Fruit fly (Drosophila melanogaster) whole organism, embryonic: Measurements from ENCODE around the gene eIF1.

Experiments
- Atf6 ChIP-seq: fragments of 200-800 bp; sonication (Bioruptor generic); IDR thresholded peaks from 2 replicates; pipeline ENCODE4 v1.3.6; 2022; ENCODE audit warnings: missing biosample characterization, missing genetic modification characterization
- BEAF-32 ChIP-seq: fragments of 200-800 bp; sonication (Bioruptor generic); optimal IDR thresholded peaks from 3 replicates; lab custom pipeline; 2017; ENCODE audit warnings: missing biosample characterization, missing genetic modification characterization, mild to moderate bottlenecking, moderate library complexity, missing genetic modification reagents
- CG11093 ChIP-seq: fragments of 200-800 bp; sonication (Bioruptor generic); IDR thresholded peaks from 3 replicates; pipeline ENCODE4 v1.3.6; 2022; ENCODE audit warnings: missing biosample characterization, missing genetic modification characterization
- CG11398 ChIP-seq: fragments of 200-800 bp; sonication (Bioruptor generic); optimal IDR thresholded peaks from 2 replicates; lab custom pipeline; 2016; ENCODE audit warnings: missing biosample characterization, missing genetic modification characterization
- CG12236 ChIP-seq: fragments of 200-800 bp; sonication (Bioruptor generic); optimal IDR thresholded peaks from 2 replicates; lab custom pipeline; 2016; ENCODE audit warnings: missing biosample characterization, missing genetic modification characterization
- CG12391 ChIP-seq: fragments of 200-800 bp; sonication (Bioruptor generic); optimal IDR thresholded peaks from 3 replicates; lab custom pipeline; 2018; ENCODE audit warnings: missing biosample characterization, mild to moderate bottlenecking, missing genetic modification characterization, moderate library complexity
- CG12942 ChIP-seq: fragments of 200-800 bp; sonication (Bioruptor generic); optimal IDR thresholded peaks from 3 replicates; lab custom pipeline; 2016; ENCODE audit warnings: missing biosample characterization, missing genetic modification characterization
- CG13894 ChIP-seq: fragments of 200-800 bp; sonication (Bioruptor generic); optimal IDR thresholded peaks from 3 replicates; lab custom pipeline; 2018; ENCODE audit warnings: missing biosample characterization, mild to moderate bottlenecking, missing genetic modification characterization, moderate library complexity
- CG16779 ChIP-seq: fragments of 200-800 bp; sonication (Bioruptor generic); IDR thresholded peaks from 2 replicates; pipeline ENCODE4 v1.3.6; 2022; ENCODE audit warnings: missing biosample characterization, missing genetic modification characterization
- CG17802 ChIP-seq: fragments of 200-800 bp; sonication (Bioruptor generic); optimal IDR thresholded peaks from 2 replicates; lab custom pipeline; 2018; ENCODE audit warnings: missing biosample characterization, mild to moderate bottlenecking, missing genetic modification characterization, moderate library complexity
- CG17829 ChIP-seq: fragments of 200-800 bp; optimal IDR thresholded peaks from 2 replicates; lab custom pipeline; 2019; ENCODE audit warnings: missing biosample characterization, mild to moderate bottlenecking, missing genetic modification characterization, moderate library complexity
- CG17912 ChIP-seq: fragments of 200-800 bp; sonication (Bioruptor generic); optimal IDR thresholded peaks from 2 replicates; lab custom pipeline; 2018; ENCODE audit warnings: missing biosample characterization, mild to moderate bottlenecking, missing genetic modification characterization
- CG18476 ChIP-seq: fragments of 200-800 bp; sonication (Bioruptor generic); optimal IDR thresholded peaks from 2 replicates; lab custom pipeline; 2016; ENCODE audit warnings: missing biosample characterization, mild to moderate bottlenecking, missing genetic modification characterization
- CG2129 ChIP-seq: fragments of 200-800 bp; sonication (Bioruptor generic); IDR thresholded peaks from 2 replicates; pipeline ENCODE4 v1.3.6; 2022; ENCODE audit warnings: missing biosample characterization, missing genetic modification characterization; ENCODE audit not compliant: partially characterized antibody
- CG2199 ChIP-seq: fragments of 200-800 bp; sonication (Bioruptor generic); IDR thresholded peaks from 3 replicates; pipeline ENCODE4 v1.3.6; 2022; ENCODE audit warnings: missing biosample characterization, missing genetic modification characterization
- CG2678 ChIP-seq: fragments of 200-800 bp; sonication (Bioruptor generic); optimal IDR thresholded peaks from 3 replicates; lab custom pipeline; 2019; ENCODE audit warnings: missing biosample characterization, mild to moderate bottlenecking, missing genetic modification characterization, moderate library complexity
- CG2712 ChIP-seq: fragments of 200-800 bp; optimal IDR thresholded peaks from 3 replicates; lab custom pipeline; 2019; ENCODE audit warnings: missing biosample characterization, mild to moderate bottlenecking, missing genetic modification characterization, moderate library complexity
- CG3407 ChIP-seq: fragments of 200-800 bp; sonication (Bioruptor generic); optimal IDR thresholded peaks from 2 replicates; lab custom pipeline; 2018; ENCODE audit warnings: missing biosample characterization, mild to moderate bottlenecking, missing genetic modification characterization
- CG4404 ChIP-seq: fragments of 200-800 bp; sonication (Bioruptor generic); IDR thresholded peaks from 2 replicates; pipeline ENCODE4 v1.3.6; 2022; ENCODE audit warnings: missing biosample characterization, missing genetic modification characterization
- CG8478 ChIP-seq: fragments of >200 bp; optimal IDR thresholded peaks from 2 replicates; lab custom pipeline; 2018
- Dip2 ChIP-seq: fragments of 200-800 bp; sonication (Bioruptor generic); IDR thresholded peaks from 2 replicates; pipeline ENCODE4 v1.3.6; 2022; ENCODE audit warnings: missing biosample characterization, missing genetic modification characterization
- Ets65A ChIP-seq: fragments of 200-800 bp; sonication (Bioruptor generic); peaks from one replicate; lab custom pipeline; 2016; ENCODE audit warnings: missing biosample characterization, missing genetic modification characterization
- H15 ChIP-seq: fragments of 200-800 bp; sonication (Bioruptor generic); IDR thresholded peaks from 3 replicates; pipeline ENCODE4 v1.3.6; 2022; ENCODE audit warnings: missing biosample characterization, missing genetic modification characterization
- Hr39 ChIP-seq: fragments of >200 bp; optimal IDR thresholded peaks from 2 replicates; lab custom pipeline; 2017
- Jarid2 ChIP-seq: fragments of 200-800 bp; sonication (Bioruptor generic); optimal IDR thresholded peaks from 3 replicates; lab custom pipeline; 2017; ENCODE audit warnings: mild to moderate bottlenecking, missing biosample characterization, missing genetic modification reagents, missing genetic modification characterization
- Nf-YA ChIP-seq: fragments of 200-800 bp; sonication (Bioruptor generic); IDR thresholded peaks from 2 replicates; pipeline ENCODE4 v1.3.6; 2022; ENCODE audit warnings: missing biosample characterization, missing genetic modification characterization
- Sox102F ChIP-seq: fragments of 200-800 bp; sonication (Bioruptor generic); optimal IDR thresholded peaks from 2 replicates; lab custom pipeline; 2018; ENCODE audit warnings: missing biosample characterization, mild to moderate bottlenecking, missing genetic modification characterization, moderate library complexity
- Sry-δ ChIP-seq: fragments of 200-800 bp; sonication (Bioruptor generic); optimal IDR thresholded peaks from 2 replicates; lab custom pipeline; 2016; ENCODE audit warnings: missing biosample characterization, missing genetic modification characterization
- Usf ChIP-seq: fragments of 200-800 bp; sonication (Bioruptor generic); optimal IDR thresholded peaks from 2 replicates; lab custom pipeline; 2017; ENCODE audit warnings: missing genotype, missing biosample characterization, missing genetic modification characterization
- ase ChIP-seq: fragments of 200-800 bp; sonication (Bioruptor generic); IDR thresholded peaks from 3 replicates; pipeline ENCODE4 v1.3.6; 2022; ENCODE audit warnings: missing biosample characterization, missing genetic modification characterization
- ato ChIP-seq: fragments of 200-800 bp; sonication (Bioruptor generic); IDR thresholded peaks from 2 replicates; pipeline ENCODE4 v1.3.6; 2022; ENCODE audit warnings: missing biosample characterization, missing genetic modification characterization; ENCODE audit not compliant: partially characterized antibody
- cato ChIP-seq: fragments of 200-800 bp; sonication (Bioruptor generic); optimal IDR thresholded peaks from 2 replicates; lab custom pipeline; 2016; ENCODE audit warnings: missing biosample characterization, missing genetic modification characterization, borderline replicate concordance
- dan ChIP-seq: fragments of 200-800 bp; sonication (Bioruptor generic); IDR thresholded peaks from 2 replicates; pipeline ENCODE4 v1.3.6; 2022; ENCODE audit warnings: missing biosample characterization, missing genetic modification characterization
- fd96Cb ChIP-seq: fragments of 200-800 bp; sonication (Bioruptor generic); optimal IDR thresholded peaks from 2 replicates; lab custom pipeline; 2018; ENCODE audit warnings: missing biosample characterization, mild to moderate bottlenecking, missing genetic modification characterization, moderate library complexity
- fu2 ChIP-seq: fragments of 200-800 bp; sonication (Bioruptor generic); optimal IDR thresholded peaks from 2 replicates; lab custom pipeline; 2016; ENCODE audit warnings: missing biosample characterization, missing genetic modification characterization
- hb ChIP-seq: fragments of 200-800 bp; sonication (Bioruptor generic); IDR thresholded peaks from 3 replicates; pipeline ENCODE4 v1.3.6; 2022; ENCODE audit warnings: missing biosample characterization, missing genetic modification characterization; ENCODE audit not compliant: partially characterized antibody
- kah ChIP-seq: fragments of 200-800 bp; sonication (Bioruptor generic); optimal IDR thresholded peaks from 2 replicates; lab custom pipeline; 2018; ENCODE audit warnings: missing biosample characterization, mild to moderate bottlenecking, missing genetic modification characterization
- lbe ChIP-seq: fragments of 200-800 bp; sonication (Bioruptor generic); optimal IDR thresholded peaks from 2 replicates; lab custom pipeline; 2016; ENCODE audit warnings: missing biosample characterization, mild to moderate bottlenecking, missing genetic modification characterization
- lilli ChIP-seq: fragments of 200-800 bp; sonication (Bioruptor generic); optimal IDR thresholded peaks from 3 replicates; lab custom pipeline; 2016; ENCODE audit warnings: missing biosample characterization, missing genetic modification characterization
- lov ChIP-seq, 2 experiments: fragments of 200-800 bp in 1 of 2; fragments of >200 bp in 1 of 2; sonication (Bioruptor generic) in 1 of 2; IDR thresholded peaks in 1 of 2; optimal IDR thresholded peaks in 1 of 2; 2 replicates in 1 of 2; 3 replicates in 1 of 2; pipeline versions ENCODE4 v1.3.6 to Lab custom; 2017 to 2022; ENCODE audit warnings: missing biosample characterization in 1 of 2, missing genetic modification characterization in 1 of 2
- mirr ChIP-seq: fragments of 200-800 bp; sonication (Bioruptor generic); optimal IDR thresholded peaks from 3 replicates; lab custom pipeline; 2018; ENCODE audit warnings: missing biosample characterization, mild to moderate bottlenecking, missing genetic modification characterization
- pan ChIP-seq, 4 experiments: fragments of >200 bp in 3 of 4; fragments of 200-800 bp in 1 of 4; sonication (Bioruptor generic) in 1 of 4; optimal IDR thresholded peaks in 3 of 4; IDR thresholded peaks in 1 of 4; 2 replicates each; pipeline versions ENCODE4 v1.3.6 to Lab custom; 2017 to 2022; ENCODE audit warnings: missing biosample characterization in 2 of 4, missing genetic modification characterization in 2 of 4, mixed read lengths in 1 of 4
- pita ChIP-seq: fragments of 200-800 bp; sonication (Bioruptor generic); optimal IDR thresholded peaks from 2 replicates; lab custom pipeline; 2017; ENCODE audit warnings: missing biosample characterization, mild to moderate bottlenecking, missing genetic modification characterization
- prd ChIP-seq, 3 experiments: fragments of >200 bp in 2 of 3; fragments of 200-800 bp in 1 of 3; sonication (Bioruptor generic) in 1 of 3; optimal IDR thresholded peaks in 2 of 3; IDR thresholded peaks in 1 of 3; 2 replicates in 2 of 3; 3 replicates in 1 of 3; pipeline versions ENCODE4 v1.3.6 to Lab custom; 2017 to 2022; ENCODE audit warnings: missing biosample characterization in 1 of 3, missing genetic modification characterization in 1 of 3
- ro ChIP-seq: fragments of 200-800 bp; sonication (Bioruptor generic); IDR thresholded peaks from 2 replicates; pipeline ENCODE4 v1.3.6; 2022; ENCODE audit warnings: missing biosample characterization, missing genetic modification characterization
- salm ChIP-seq: fragments of 200-800 bp; sonication (Bioruptor generic); optimal IDR thresholded peaks from 2 replicates; lab custom pipeline; 2018; ENCODE audit warnings: missing biosample characterization, mild to moderate bottlenecking, missing genetic modification characterization
- sens ChIP-seq: fragments of 200-800 bp; sonication (Bioruptor generic); peaks from one replicate; lab custom pipeline; 2016; ENCODE audit warnings: missing biosample characterization, missing genetic modification characterization
- stc ChIP-seq: fragments of 200-800 bp; sonication (Bioruptor generic); IDR thresholded peaks from 2 replicates; pipeline ENCODE4 v1.3.6; 2022; ENCODE audit warnings: missing biosample characterization, missing genetic modification characterization
- tll ChIP-seq, 2 experiments: fragments of 200-800 bp in 1 of 2; fragments of >200 bp in 1 of 2; sonication (Bioruptor generic) in 1 of 2; optimal IDR thresholded peaks; 2 replicates each; lab custom pipeline; 2017 to 2019; ENCODE audit warnings: missing biosample characterization in 2 of 2, missing genetic modification characterization in 2 of 2, mild to moderate bottlenecking in 1 of 2, moderate library complexity in 1 of 2
- vvl ChIP-seq: fragments of 200-800 bp; sonication (Bioruptor generic); IDR thresholded peaks from 2 replicates; pipeline ENCODE4 v1.3.6; 2022; ENCODE audit warnings: missing biosample characterization, missing genetic modification characterization

eIF1 gene

dm6 chr3L:3179474-3179873 lies 43.7 kb upstream of the eIF1 start (continued):
- peak; percentile 66 for TF ChIP-seq CG3407 (GFP tag; lab: Kevin White, UChicago)
- peak; percentile 88 for TF ChIP-seq lbe (GFP tag; lab: Kevin White, UChicago)
- peak; percentile 97 for TF ChIP-seq sens (GFP tag; lab: Kevin White, UChicago)
- TF ChIP-seq ase = peak; percentile 82
- TF ChIP-seq salm (tag; lab: Kevin White, UChicago) = no peak
- no peak for TF ChIP-seq CG8478 (lab: Kevin White, UChicago)
- peak; percentile 53 for TF ChIP-seq mirr
- peak; percentile 61 for TF ChIP-seq CG13894 (tag; lab: Kevin White, UChicago)
- TF ChIP-seq CG2199 = peak; percentile 77; the same call in 1 of the 3 replicates
- TF ChIP-seq kah (GFP tag; lab: Kevin White, UChicago) = peak; percentile 80
- TF ChIP-seq CG2678 (tag; lab: Kevin White, UChicago) = peak; percentile 93
- TF ChIP-seq CG11093 (GFP tag; lab: Robert Waterston, UW) = peak; percentile 86
- peak; percentile 88 for TF ChIP-seq lilli
- peak; percentile 68 for TF ChIP-seq CG17802 (tag; lab: Kevin White, UChicago)
- no peak for TF ChIP-seq ato (GFP tag; lab: Robert Waterston, UW)
- TF ChIP-seq dan (GFP tag; lab: Robert Waterston, UW) = peak; percentile 65
- TF ChIP-seq tll (GFP tag; optimal IDR thresholded peaks at IDR 0.05; lab: Kevin White, UChicago) = no peak
- TF ChIP-seq BEAF-32 (GFP tag; lab: Kevin White, UChicago) = no peak
- TF ChIP-seq Nf-YA (GFP tag; lab: Robert Waterston, UW) = peak; percentile 72
- peak; percentile 85 for TF ChIP-seq stc
- TF ChIP-seq Sry-δ (GFP tag; lab: Kevin White, UChicago) = no peak
- TF ChIP-seq Ets65A (GFP tag; lab: Kevin White, UChicago) = peak; percentile 86
- TF ChIP-seq CG12236 = peak; percentile 57
- peak; percentile 45 for TF ChIP-seq cato (GFP tag; lab: Kevin White, UChicago)
- peak; percentile 87 for TF ChIP-seq CG12391 (tag; lab: Kevin White, UChicago)
- TF ChIP-seq Jarid2 (GFP tag; lab: Kevin White, UChicago) = peak; percentile 56
- peak; percentile 82 for TF ChIP-seq CG18476 (GFP tag; lab: Kevin White, UChicago)
- peak; percentile 90 for TF ChIP-seq Atf6
- peak; percentile 89 for TF ChIP-seq H15 (GFP tag; lab: Robert Waterston, UW)
- TF ChIP-seq Sox102F (GFP tag; lab: Kevin White, UChicago) = peak; percentile 86
- TF ChIP-seq CG17912 = no peak
- no peak for TF ChIP-seq pan (optimal IDR thresholded peaks at IDR 0.05; lab: Kevin White, UChicago)
- TF ChIP-seq pan (GFP tag; optimal IDR thresholded peaks at IDR 0.05 in 1 of 2, IDR thresholded peaks at IDR 0.05 in 1 of 2) = peak in 1 of 2 experiments; percentile 92
- TF ChIP-seq ro (GFP tag; lab: Robert Waterston, UW) = peak; percentile 72; the same call in 1 of the 2 replicates
- TF ChIP-seq fd96Cb (tag; lab: Kevin White, UChicago) = peak; percentile 87
- peak; percentile 94 for TF ChIP-seq vvl (GFP tag; lab: Robert Waterston, UW)
- TF ChIP-seq lov (optimal IDR thresholded peaks at IDR 0.05; lab: Kevin White, UChicago) = no peak
- TF ChIP-seq lov (GFP tag; IDR thresholded peaks at IDR 0.05; lab: Robert Waterston, UW) = peak; percentile 79; the same call in 1 of the 3 replicates
- TF ChIP-seq CG12942 (GFP tag; lab: Kevin White, UChicago) = peak; percentile 61
- peak; percentile 90 for TF ChIP-seq CG16779 (GFP tag; lab: Robert Waterston, UW)
- TF ChIP-seq hb (GFP tag; lab: Robert Waterston, UW) = no peak
- TF ChIP-seq Usf (GFP tag; lab: Kevin White, UChicago) = peak; percentile 45
- TF ChIP-seq fu2 (GFP tag; lab: Kevin White, UChicago) = peak; percentile 43
- TF ChIP-seq CG17829 (tag; lab: Kevin White, UChicago) = peak; percentile 89
- TF ChIP-seq CG11398 (GFP tag; lab: Kevin White, UChicago) = peak; percentile 24
- no peak for TF ChIP-seq Dip2
- TF ChIP-seq CG4404 (GFP tag; lab: Robert Waterston, UW) = peak; percentile 74
- no peak for TF ChIP-seq pita (GFP tag; lab: Kevin White, UChicago)
- TF ChIP-seq CG2712 (tag; lab: Kevin White, UChicago) = peak; percentile 92
- TF ChIP-seq Hr39 (lab: Kevin White, UChicago) = no peak
- TF ChIP-seq prd (optimal IDR thresholded peaks at IDR 0.05; lab: Kevin White, UChicago) = no peak
- peak; percentile 94 for TF ChIP-seq prd (GFP tag; IDR thresholded peaks at IDR 0.05; lab: Robert Waterston, UW)
- TF ChIP-seq CG2129 (GFP tag; lab: Robert Waterston, UW) = no peak
